Worm (Caenorhabditis elegans) whole organism, L3 larva: ENCODE measurements around the gene dmsr-4.

Source experiments
- ama-1 ChIP-seq: fragments of 150-350 bp; optimal IDR thresholded peaks from 2 replicates; lab custom pipeline; 2018
- ceh-16 ChIP-seq: sonication (generic microtip); optimal IDR thresholded peaks from 2 replicates; lab custom pipeline; 2017; ENCODE audit warnings: missing biosample characterization, missing genetic modification characterization
- ceh-28 ChIP-seq: fragments of 150-350 bp; optimal IDR thresholded peaks from 2 replicates; lab custom pipeline; 2014; ENCODE audit warnings: missing biosample characterization, missing genetic modification reagents, missing genetic modification characterization
- ceh-9 ChIP-seq: sonication (generic microtip); optimal IDR thresholded peaks from 2 replicates; lab custom pipeline; 2018; ENCODE audit warnings: missing biosample characterization, missing genetic modification characterization
- egl-27 ChIP-seq: sonication (generic microtip); optimal IDR thresholded peaks from 4 replicates; lab custom pipeline; 2017; ENCODE audit warnings: missing biosample characterization, missing genetic modification reagents, missing genetic modification characterization
- fos-1 ChIP-seq: fragments of 150-350 bp; optimal IDR thresholded peaks from 2 replicates; lab custom pipeline; 2014; ENCODE audit warnings: missing biosample characterization, missing genetic modification characterization
- lin-39 ChIP-seq: fragments of 150-350 bp; optimal IDR thresholded peaks from 2 replicates; lab custom pipeline; 2018; ENCODE audit warnings: missing biosample characterization, missing genetic modification reagents, missing genetic modification characterization
- nfya-1 ChIP-seq: sonication (generic microtip); optimal IDR thresholded peaks from 2 replicates; lab custom pipeline; 2017; ENCODE audit warnings: missing genetic modification characterization, mild to moderate bottlenecking, missing compliant biosample characterization, antibody characterized with exemption, moderate library complexity; ENCODE audit not compliant: insufficient read depth
- nhr-11 ChIP-seq: fragments of 150-350 bp; optimal IDR thresholded peaks from 2 replicates; lab custom pipeline; 2014; ENCODE audit warnings: missing biosample characterization, missing genetic modification characterization
- nhr-28 ChIP-seq: fragments of 150-350 bp; optimal IDR thresholded peaks from 2 replicates; lab custom pipeline; 2014; ENCODE audit warnings: missing biosample characterization, missing genetic modification characterization
- pha-4 ChIP-seq: fragments of 150-350 bp; optimal IDR thresholded peaks from 2 replicates; lab custom pipeline; 2014; ENCODE audit warnings: missing biosample characterization, missing genetic modification reagents, missing genetic modification characterization
- pqm-1 ChIP-seq: fragments of 150-350 bp; optimal IDR thresholded peaks from 2 replicates; lab custom pipeline; 2017; ENCODE audit warnings: missing biosample characterization, missing genetic modification characterization, inconsistent platforms
- unc-39 ChIP-seq: sonication (generic microtip); optimal IDR thresholded peaks from 4 replicates; lab custom pipeline; 2017; ENCODE audit warnings: missing biosample characterization, missing genetic modification characterization

DNA sequence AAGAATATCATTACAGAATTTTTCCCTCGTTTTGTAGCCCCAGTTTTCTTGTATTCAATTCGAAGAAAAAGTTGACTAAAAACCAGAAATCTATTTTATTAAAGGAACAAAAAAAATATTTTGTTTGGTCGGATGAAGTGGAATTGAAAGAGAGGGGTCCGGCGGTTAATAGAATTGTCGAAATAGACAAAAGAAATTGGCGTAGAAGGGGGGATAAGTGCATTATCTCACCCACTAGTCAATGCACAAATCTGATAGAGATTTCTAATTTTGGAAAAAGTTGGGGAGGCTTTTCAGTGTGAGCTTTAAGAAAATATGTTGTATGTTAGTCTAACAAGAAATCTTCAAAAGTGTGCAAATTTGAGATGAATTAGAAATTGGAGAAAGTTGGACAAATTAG lies 2.4 kb downstream of the dmsr-4 start:
- no peak for TF ChIP-seq ceh-9 (tag; lab: Kevin White, UChicago)
- no peak for TF ChIP-seq nfya-1 (tag; lab: Kevin White, UChicago)
- no peak for TF ChIP-seq lin-39 (tag; lab: Kevin White, UChicago)
- no peak for TF ChIP-seq unc-39 (tag; lab: Kevin White, UChicago)
- no peak for TF ChIP-seq ceh-16 (tag; lab: Kevin White, UChicago)
- TF ChIP-seq pha-4 (tag; lab: Kevin White, UChicago), result no peak
- TF ChIP-seq fos-1 (tag; lab: Kevin White, UChicago), result no peak
- TF ChIP-seq nhr-28 (tag; lab: Kevin White, UChicago), result no peak
- TF ChIP-seq nhr-11 (tag; lab: Kevin White, UChicago), result no peak
- TF ChIP-seq ama-1 (lab: Kevin White, UChicago), result no peak
- no peak for TF ChIP-seq pqm-1 (tag; lab: Kevin White, UChicago)
- TF ChIP-seq ceh-28 (tag; lab: Kevin White, UChicago), result no peak
- TF ChIP-seq egl-27 (tag; lab: Kevin White, UChicago), result no peak
